Fruit fly (Drosophila melanogaster): ENCODE measurements around the gene Mcm6.
A peak's percentile ranks its signal among the peaks of the same experiment; 100 is the strongest.

The Mcm6 gene

DNA sequence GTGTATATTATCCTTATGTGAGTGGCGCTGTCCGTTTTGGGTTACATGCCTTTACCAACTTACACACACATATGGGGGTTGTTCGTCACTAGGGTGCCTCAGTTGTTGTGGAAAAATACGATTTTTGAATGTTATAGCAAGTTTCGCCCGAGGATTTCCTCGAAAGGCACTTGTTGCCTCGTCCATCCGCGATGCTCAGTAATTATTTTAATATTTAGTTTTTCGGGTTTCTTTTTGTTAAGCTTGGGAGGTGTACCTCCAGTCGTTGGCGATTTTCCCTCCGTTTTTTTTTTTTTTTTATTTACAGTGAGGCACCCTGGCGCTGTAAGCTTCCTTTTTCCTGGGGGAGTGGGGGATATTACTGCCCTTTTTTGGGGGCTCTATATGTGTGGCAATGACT is 22.3 kb downstream of the Mcm6 start (continued):
- TF ChIP-seq sima (GFP tag; optimal IDR thresholded peaks at IDR 0.05): no peak
- TF ChIP-seq Med (GFP tag): peak; percentile 86
- TF ChIP-seq Elba2 (GFP tag; optimal IDR thresholded peaks at IDR 0.05): no peak
- peak; percentile 44 for TF ChIP-seq CG12104 (GFP tag; optimal IDR thresholded peaks at IDR 0.05)
- TF ChIP-seq CG2889 (GFP tag; IDR thresholded peaks at IDR 0.05): 0 out of 3 replicates have a peak, but pooled peaks have one; percentile 7
- no peak for TF ChIP-seq CG11696 (GFP tag; IDR thresholded peaks at IDR 0.05)
- no peak for TF ChIP-seq z (GFP tag; IDR thresholded peaks at IDR 0.05)
- peak; percentile 69; the same call in 1 of the 2 replicates for TF ChIP-seq CG14014 (GFP tag; IDR thresholded peaks at IDR 0.05)
- peak; percentile 26 for TF ChIP-seq CG4707 (GFP tag; optimal IDR thresholded peaks at IDR 0.05)
- no peak for TF ChIP-seq CG7987 (GFP tag; optimal IDR thresholded peaks at IDR 0.05)
- peak; percentile 75 for TF ChIP-seq sug (tag; optimal IDR thresholded peaks at IDR 0.05)
- peak; percentile 10 for TF ChIP-seq shn (GFP tag; optimal IDR thresholded peaks at IDR 0.05)
- no peak for TF ChIP-seq pb (GFP tag; optimal IDR thresholded peaks at IDR 0.05)
- TF ChIP-seq CG17361 (GFP tag; IDR thresholded peaks at IDR 0.05): peak; percentile 72
- TF ChIP-seq kni (GFP tag; optimal IDR thresholded peaks at IDR 0.05): peak; percentile 5
- peak; percentile 54 for TF ChIP-seq CG1529 (GFP tag; optimal IDR thresholded peaks at IDR 0.05)
- TF ChIP-seq Trl (optimal IDR thresholded peaks at IDR 0.05): no peak
- peak; percentile 28 for TF ChIP-seq Trl (GFP tag; optimal IDR thresholded peaks at IDR 0.05)
- TF ChIP-seq CG14441 (GFP tag; IDR thresholded peaks at IDR 0.05): peak; percentile 85
- TF ChIP-seq gcm (GFP tag; optimal IDR thresholded peaks at IDR 0.05): peak; percentile 58
- peak; percentile 51 for TF ChIP-seq CG9817 (tag; optimal IDR thresholded peaks at IDR 0.05)
- TF ChIP-seq Dll (GFP tag; IDR thresholded peaks at IDR 0.05; ENCODE audit: partially characterized antibody): no peak
- peak; percentile 72; the same call in 1 of the 2 replicates for TF ChIP-seq CG32532 (GFP tag; IDR thresholded peaks at IDR 0.05)
- TF ChIP-seq Dp (GFP tag; optimal IDR thresholded peaks at IDR 0.05): no peak
- TF ChIP-seq CG34422 (GFP tag; IDR thresholded peaks at IDR 0.05): no peak
- TF ChIP-seq Side (GFP tag; optimal IDR thresholded peaks at IDR 0.05): peak; percentile 58
- TF ChIP-seq CG12659 (GFP tag; optimal IDR thresholded peaks at IDR 0.05): peak; percentile 72
- TF ChIP-seq CG1832 (GFP tag; optimal IDR thresholded peaks at IDR 0.05): no peak
- peak; percentile 41 for TF ChIP-seq fd3F (GFP tag; optimal IDR thresholded peaks at IDR 0.05)
- TF ChIP-seq CG5245 (GFP tag; optimal IDR thresholded peaks at IDR 0.05): no peak
- no peak for TF ChIP-seq nerfin-2 (GFP tag; IDR thresholded peaks at IDR 0.05; ENCODE audit: partially characterized antibody)
- no peak for TF ChIP-seq bigmax (GFP tag; optimal IDR thresholded peaks at IDR 0.05)
- peak; percentile 75 for TF ChIP-seq grau (tag; optimal IDR thresholded peaks at IDR 0.05)
- peak; percentile 43 for TF ChIP-seq Bteb2 (GFP tag; optimal IDR thresholded peaks at IDR 0.05)
- no peak for TF ChIP-seq Poxn (GFP tag; IDR thresholded peaks at IDR 0.05)
- no peak for TF ChIP-seq NFAT (GFP tag; IDR thresholded peaks at IDR 0.05)
- TF ChIP-seq CG14667 (GFP tag; IDR thresholded peaks at IDR 0.05): peak; percentile 51
- no peak for TF ChIP-seq pzg (GFP tag; optimal IDR thresholded peaks at IDR 0.05)
- no peak for TF ChIP-seq CG12236 (GFP tag; optimal IDR thresholded peaks at IDR 0.05)
- peak; percentile 60 for TF ChIP-seq Hsf (GFP tag; optimal IDR thresholded peaks at IDR 0.05)
- peak; percentile 79 for TF ChIP-seq scrt (GFP tag; optimal IDR thresholded peaks at IDR 0.05)
- TF ChIP-seq inv (GFP tag; IDR thresholded peaks at IDR 0.05; ENCODE audit: partially characterized antibody): no peak
- peak; percentile 79 for TF ChIP-seq CG10147 (GFP tag; optimal IDR thresholded peaks at IDR 0.05)
- peak; percentile 39 for TF ChIP-seq CG12071 (GFP tag; optimal IDR thresholded peaks at IDR 0.05)
- TF ChIP-seq CG18599 (GFP tag; optimal IDR thresholded peaks at IDR 0.05): peak; percentile 94
- peak; percentile 86 for TF ChIP-seq vvl (GFP tag; IDR thresholded peaks at IDR 0.05)
- TF ChIP-seq CG31441 (GFP tag; IDR thresholded peaks at IDR 0.05): peak; percentile 75
- TF ChIP-seq Hand (GFP tag; optimal IDR thresholded peaks at IDR 0.05): peak; percentile 90
- no peak for TF ChIP-seq CG7745 (tag; optimal IDR thresholded peaks at IDR 0.05)
- peak; percentile 27 for TF ChIP-seq CG2202 (tag; optimal IDR thresholded peaks at IDR 0.05)
- TF ChIP-seq Dad (GFP tag; optimal IDR thresholded peaks at IDR 0.05): peak; percentile 18
